Worm (Caenorhabditis elegans): Measurements from ENCODE around the gene tps-2.

tps-2 gene

ce11 chrII:14635179-14635578 is 34.5 kb downstream of the tps-2 start (continued):
- no peak for TF ChIP-seq lin-13 (GFP tag; optimal IDR thresholded peaks at IDR 0.05)
- no peak for TF ChIP-seq nhr-12 (tag; optimal IDR thresholded peaks at IDR 0.05)
- no peak for TF ChIP-seq alr-1 (tag; optimal IDR thresholded peaks at IDR 0.05; ENCODE audit: borderline replicate concordance)
- no peak for TF ChIP-seq tbx-2 (tag; optimal IDR thresholded peaks at IDR 0.05)

- TF ChIP-seq nhr-71 (tag; optimal IDR thresholded peaks at IDR 0.05) (peak; percentile 22), nhr-90 (tag; optimal IDR thresholded peaks at IDR 0.05; ENCODE audit: poor library complexity) (peak; percentile 3), snpc-4 (tag; optimal IDR thresholded peaks at IDR 0.05) (peak; percentile 89), dsc-1 (tag; optimal IDR thresholded peaks at IDR 0.05) (peak; percentile 23), lin-14 (GFP tag; optimal IDR thresholded peaks at IDR 0.05) (peak; percentile 21), efl-1 (optimal IDR thresholded peaks at IDR 0.05) (peak in 1 of 2 experiments; percentile 12), efl-1 (GFP tag; optimal IDR thresholded peaks at IDR 0.05 in 1 of 2) (peak in 1 of 2 experiments; percentile 21), nhr-47 (tag; optimal IDR thresholded peaks at IDR 0.05) (peak; percentile 44), swsn-7 (tag; optimal IDR thresholded peaks at IDR 0.05) (peak; percentile 14), grh-1 (GFP tag; IDR thresholded peaks at IDR 0.05) (peak; percentile 21; the same call in 1 of the 2 replicates), nhr-19 (GFP tag; conservative IDR thresholded peaks at IDR 0.05) (peak; percentile 79)
Measured at ce11 chrII:14635895-14636294, 35.2 kb downstream of the tps-2 start.

- no peak for TF ChIP-seq ceh-88 (GFP tag; IDR thresholded peaks at IDR 0.05)
- no peak for TF ChIP-seq blmp-1 (tag; optimal IDR thresholded peaks at IDR 0.05)
- no peak for TF ChIP-seq snpc-4 (tag; optimal IDR thresholded peaks at IDR 0.05)
- TF ChIP-seq pag-3 (tag; optimal IDR thresholded peaks at IDR 0.05; ENCODE audit: borderline replicate concordance, insufficient read depth) = no peak
- TF ChIP-seq zag-1 (tag; optimal IDR thresholded peaks at IDR 0.05) = no peak
- no peak for TF ChIP-seq nhr-85 (tag)
- no peak for TF ChIP-seq unc-98 (GFP tag; IDR thresholded peaks at IDR 0.05)
- no peak for TF ChIP-seq pax-3 (tag; optimal IDR thresholded peaks at IDR 0.05)
Measured at ce11 chrII:14636737-14637136, 36.0 kb downstream of the tps-2 start, which contains the start of gene sre-13. sre-13 (minus strand) TSS chrII:14636837.

ce11 chrII:14641387-14641786 is 40.7 kb downstream of the tps-2 start:
- peak; percentile 46 for TF ChIP-seq nhr-90 (tag; optimal IDR thresholded peaks at IDR 0.05; ENCODE audit: poor library complexity)
- TF ChIP-seq snpc-4 (tag; optimal IDR thresholded peaks at IDR 0.05) = peak; percentile 91
- peak; percentile 23 for TF ChIP-seq nhr-71 (tag; optimal IDR thresholded peaks at IDR 0.05)
- peak; percentile 29 for TF ChIP-seq nhr-47 (tag; optimal IDR thresholded peaks at IDR 0.05)
- TF ChIP-seq nhr-19 (GFP tag; conservative IDR thresholded peaks at IDR 0.05) = peak; percentile 58
- TF ChIP-seq lin-14 (GFP tag; optimal IDR thresholded peaks at IDR 0.05) = peak; percentile 10

ce11 chrII:14643983-14644382 is 43.3 kb downstream of the tps-2 start, which contains the start of gene atgp-2:
atgp-2 (minus strand) TSS chrII:14644083.
- no peak for TF ChIP-seq dsc-1 (tag; optimal IDR thresholded peaks at IDR 0.05)
- peak in 1 of 6 experiments; percentile 26 for TF ChIP-seq elt-3 (tag; optimal IDR thresholded peaks at IDR 0.05)
- no peak for TF ChIP-seq unc-62 (GFP tag; optimal IDR thresholded peaks at IDR 0.05)
- no peak for TF ChIP-seq ceh-63 (GFP tag; optimal IDR thresholded peaks at IDR 0.05)
- no peak for TF ChIP-seq alr-1 (tag; optimal IDR thresholded peaks at IDR 0.05; ENCODE audit: borderline replicate concordance)
- no peak for TF ChIP-seq ceh-90 (tag; optimal IDR thresholded peaks at IDR 0.05)
- no peak for TF ChIP-seq hlh-4 (tag; optimal IDR thresholded peaks at IDR 0.05)
- TF ChIP-seq mdl-1 (tag; optimal IDR thresholded peaks at IDR 0.05) = no peak

- no peak for TF ChIP-seq ceh-90 (tag; optimal IDR thresholded peaks at IDR 0.05)
- no peak for TF ChIP-seq zip-4 (GFP tag; optimal IDR thresholded peaks at IDR 0.05)
- TF ChIP-seq nhr-28 (tag; optimal IDR thresholded peaks at IDR 0.05) = no peak
- TF ChIP-seq fkh-4 (tag; optimal IDR thresholded peaks at IDR 0.05; ENCODE audit: borderline replicate concordance) = no peak
- TF ChIP-seq tbx-2 (tag; optimal IDR thresholded peaks at IDR 0.05) = no peak
- TF ChIP-seq lin-14 (GFP tag; optimal IDR thresholded peaks at IDR 0.05) = no peak
- no peak for TF ChIP-seq mep-1 (tag; optimal IDR thresholded peaks at IDR 0.05)
- TF ChIP-seq nhr-19 (GFP tag; conservative IDR thresholded peaks at IDR 0.05) = no peak
- TF ChIP-seq egl-13 (tag; optimal IDR thresholded peaks at IDR 0.05) = no peak
- no peak for TF ChIP-seq irx-1 (tag; optimal IDR thresholded peaks at IDR 0.05)
- no peak for TF ChIP-seq snu-23 (GFP tag; optimal IDR thresholded peaks at IDR 0.05)
- no peak for TF ChIP-seq nhr-90 (tag; optimal IDR thresholded peaks at IDR 0.05; ENCODE audit: poor library complexity)
- TF ChIP-seq mab-9 (GFP tag; IDR thresholded peaks at IDR 0.05) = no peak
- no peak for TF ChIP-seq swsn-7 (tag; optimal IDR thresholded peaks at IDR 0.05)
- no peak for TF ChIP-seq blmp-1 (tag; optimal IDR thresholded peaks at IDR 0.05)
- no peak for TF ChIP-seq pax-3 (tag; optimal IDR thresholded peaks at IDR 0.05)
- TF ChIP-seq isw-1 (GFP tag; IDR thresholded peaks at IDR 0.05) = no peak
- TF ChIP-seq sox-4 (tag; optimal IDR thresholded peaks at IDR 0.05) = no peak
- TF ChIP-seq snpc-4 (tag; optimal IDR thresholded peaks at IDR 0.05) = no peak
- TF ChIP-seq pqm-1 (tag; optimal IDR thresholded peaks at IDR 0.05) = no peak
Measured at ce11 chrII:14644465-14644864, 43.8 kb downstream of the tps-2 start.
